Comparison of ENCODE assay signal across 8 worm cellular contexts in the genomic region with DNA sequence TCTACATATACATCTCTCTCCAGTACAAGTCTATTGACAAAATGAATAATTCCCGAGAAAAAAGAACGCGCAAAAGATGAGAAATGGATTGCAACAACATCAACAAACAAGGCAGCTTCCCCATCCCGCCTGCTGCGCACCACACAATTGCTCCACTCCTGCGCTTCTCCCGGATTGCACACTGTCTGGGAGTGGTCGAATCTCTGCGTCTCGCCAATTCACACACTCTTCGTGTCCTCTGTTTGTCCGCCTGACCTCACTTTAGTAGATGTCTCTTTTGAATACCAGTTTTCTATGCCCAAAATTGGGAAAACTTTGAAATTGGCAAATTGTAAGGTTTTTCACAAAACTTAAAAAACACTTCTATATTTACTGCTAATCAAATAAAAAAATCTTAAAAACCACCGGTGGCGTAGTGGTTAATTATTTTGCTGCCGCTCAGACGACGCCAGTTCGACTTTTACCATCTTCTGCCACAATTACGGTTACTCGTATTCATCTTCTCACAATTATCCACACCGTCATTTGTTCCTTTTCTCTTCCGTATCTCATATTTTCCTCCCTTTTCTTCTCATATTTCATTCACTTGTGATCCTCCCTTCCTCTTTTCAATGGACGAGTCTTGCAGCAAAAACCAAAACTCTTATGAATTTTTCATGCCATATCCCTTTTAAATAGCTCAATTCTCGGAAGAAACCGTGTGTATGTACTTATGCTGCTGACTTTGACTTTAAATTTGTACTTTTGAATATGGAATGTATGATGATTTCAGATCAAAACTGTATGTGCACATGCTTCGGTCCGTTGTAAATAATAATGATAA.
A peak's percentile ranks its signal among the peaks of the same experiment; 100 is the strongest.
TF ChIP-seq lines count a peak whose summit lies in the region.

A gene (plus strand): TSS at position 773 of the 823 bp plus-strand sequence.

TF ChIP-seq in whole organism, L1 larva, 84 proteins besides CTCF, POLR2A, EP300 and RAD21 (continues in another document):
- TF ChIP-seq ztf-4 (tag; optimal IDR thresholded peaks at IDR 0.05; lab: Kevin White, UChicago) (no peak), ztf-11 (tag; optimal IDR thresholded peaks at IDR 0.05; lab: Kevin White, UChicago) (no peak), snu-23 (GFP tag; optimal IDR thresholded peaks at IDR 0.05; lab: Kevin White, UChicago) (peak; percentile 14), hlh-17 (GFP tag; optimal IDR thresholded peaks at IDR 0.05; lab: Kevin White, UChicago; ENCODE audit: borderline replicate concordance) (no peak), ceh-82 (tag; optimal IDR thresholded peaks at IDR 0.05; lab: Kevin White, UChicago) (peak in 1 of 3 experiments; percentile 21), elt-2 (tag; optimal IDR thresholded peaks at IDR 0.05; lab: Kevin White, UChicago) (no peak), nhr-47 (tag; optimal IDR thresholded peaks at IDR 0.05; lab: Kevin White, UChicago) (peak; percentile 24), dpl-1 (GFP tag; optimal IDR thresholded peaks at IDR 0.05; lab: Kevin White, UChicago) (peak in 1 of 3 experiments; percentile 4), nhr-77 (tag; optimal IDR thresholded peaks at IDR 0.05; lab: Kevin White, UChicago) (no peak), tbx-2 (tag; optimal IDR thresholded peaks at IDR 0.05; lab: Kevin White, UChicago) (peak; percentile 15)

TF ChIP-seq in whole organism, L2 larva, 48 proteins besides CTCF, POLR2A, EP300 and RAD21:
- TF ChIP-seq F13H6.1 (tag; optimal IDR thresholded peaks at IDR 0.05; lab: Kevin White, UChicago): peak; percentile 58
- TF ChIP-seq nhr-129 (tag; optimal IDR thresholded peaks at IDR 0.05; lab: Kevin White, UChicago): peak; percentile 32
- peak in 1 of 2 experiments; percentile 25 for TF ChIP-seq lsy-2 (tag; optimal IDR thresholded peaks at IDR 0.05; lab: Kevin White, UChicago)
- TF ChIP-seq sma-9 (GFP tag; optimal IDR thresholded peaks at IDR 0.05; lab: Kevin White, UChicago): peak; percentile 30
- no peak for TF ChIP-seq sma-9 (tag; optimal IDR thresholded peaks at IDR 0.05; lab: Kevin White, UChicago)
- TF ChIP-seq unc-39 (tag; optimal IDR thresholded peaks at IDR 0.05; lab: Kevin White, UChicago): no peak
- TF ChIP-seq unc-55 (GFP tag; optimal IDR thresholded peaks at IDR 0.05; lab: Kevin White, UChicago): peak; percentile 39
- no peak for TF ChIP-seq gmeb-1 (tag; optimal IDR thresholded peaks at IDR 0.05; lab: Kevin White, UChicago)
- TF ChIP-seq C34F6.9 (tag; optimal IDR thresholded peaks at IDR 0.05; lab: Kevin White, UChicago): peak; percentile 41
- peak in 1 of 2 experiments; percentile 7 for TF ChIP-seq mdl-1 (tag; optimal IDR thresholded peaks at IDR 0.05; lab: Kevin White, UChicago)

TF ChIP-seq in whole organism, L3 larva, 47 proteins besides CTCF, POLR2A, EP300 and RAD21 (continues in another document):
- no peak for TF ChIP-seq nhr-11 (tag; optimal IDR thresholded peaks at IDR 0.05; lab: Kevin White, UChicago)
- peak; percentile 29 for TF ChIP-seq hmg-11 (tag; optimal IDR thresholded peaks at IDR 0.05; lab: Kevin White, UChicago)
- TF ChIP-seq unc-39 (tag; optimal IDR thresholded peaks at IDR 0.05; lab: Kevin White, UChicago): no peak
- peak; percentile 76 for TF ChIP-seq pha-4 (tag; optimal IDR thresholded peaks at IDR 0.05; lab: Kevin White, UChicago)
- TF ChIP-seq egl-27 (tag; optimal IDR thresholded peaks at IDR 0.05; lab: Kevin White, UChicago): no peak
- no peak for TF ChIP-seq jun-1 (tag; optimal IDR thresholded peaks at IDR 0.05; lab: Kevin White, UChicago)
- no peak for TF ChIP-seq egl-5 (tag; optimal IDR thresholded peaks at IDR 0.05; lab: Kevin White, UChicago)
- no peak for TF ChIP-seq ztf-11 (tag; optimal IDR thresholded peaks at IDR 0.05; lab: Kevin White, UChicago)
- no peak for TF ChIP-seq nhr-76 (tag; optimal IDR thresholded peaks at IDR 0.05; lab: Kevin White, UChicago)
- no peak for TF ChIP-seq ceh-82 (tag; optimal IDR thresholded peaks at IDR 0.05; lab: Kevin White, UChicago)
- TF ChIP-seq nfya-1 (tag; optimal IDR thresholded peaks at IDR 0.05; lab: Kevin White, UChicago; ENCODE audit: insufficient read depth): peak; percentile 55

TF ChIP-seq in whole organism, L4 larva, 104 proteins besides CTCF, POLR2A, EP300 and RAD21 (continues in another document):
- TF ChIP-seq vab-7 (GFP tag; IDR thresholded peaks at IDR 0.05; lab: Robert Waterston, UW): no peak
- TF ChIP-seq pha-4 (GFP tag; IDR thresholded peaks at IDR 0.05; lab: Robert Waterston, UW): peak; percentile 55; the same call in 1 of the 2 replicates
- no peak for TF ChIP-seq pha-4 (tag; optimal IDR thresholded peaks at IDR 0.05; lab: Kevin White, UChicago)
- peak; percentile 16 for TF ChIP-seq hlh-30 (tag; optimal IDR thresholded peaks at IDR 0.05; lab: Kevin White, UChicago; ENCODE audit: insufficient read depth)
- TF ChIP-seq fkh-10 (GFP tag; optimal IDR thresholded peaks at IDR 0.05; lab: Kevin White, UChicago): no peak
- TF ChIP-seq F44E2.7 (GFP tag; IDR thresholded peaks at IDR 0.05; lab: Robert Waterston, UW): 0 out of 2 replicates have a peak, but pooled peaks have one; percentile 47
- TF ChIP-seq lin-29 (GFP tag; IDR thresholded peaks at IDR 0.05; lab: Robert Waterston, UW): no peak
- TF ChIP-seq Y5F2A.4 (GFP tag; optimal IDR thresholded peaks at IDR 0.05; lab: Kevin White, UChicago): no peak
- peak; percentile 34; the same call in 1 of the 2 replicates for TF ChIP-seq ctbp-1 (GFP tag; IDR thresholded peaks at IDR 0.05; lab: Robert Waterston, UW)
- TF ChIP-seq aly-2 (tag; optimal IDR thresholded peaks at IDR 0.05; lab: Kevin White, UChicago): no peak

TF ChIP-seq in whole organism, late embryonic, 69 proteins besides CTCF, POLR2A, EP300 and RAD21 (continues in another document):
- TF ChIP-seq hlh-15 (tag; optimal IDR thresholded peaks at IDR 0.05; lab: Kevin White, UChicago): no peak
- TF ChIP-seq elt-2 (tag; optimal IDR thresholded peaks at IDR 0.05; lab: Kevin White, UChicago): no peak
- no peak for TF ChIP-seq tbx-7 (tag; optimal IDR thresholded peaks at IDR 0.05; lab: Kevin White, UChicago)
- peak; percentile 52 for TF ChIP-seq ceh-34 (tag; optimal IDR thresholded peaks at IDR 0.05; lab: Kevin White, UChicago)
- peak; percentile 37 for TF ChIP-seq tbx-2 (tag; optimal IDR thresholded peaks at IDR 0.05; lab: Kevin White, UChicago)
- peak; percentile 7 for TF ChIP-seq hlh-30 (tag; optimal IDR thresholded peaks at IDR 0.05; lab: Kevin White, UChicago; ENCODE audit: insufficient read depth)
- no peak for TF ChIP-seq dmd-4 (tag; optimal IDR thresholded peaks at IDR 0.05; lab: Kevin White, UChicago; ENCODE audit: borderline replicate concordance)
- TF ChIP-seq fax-1 (tag; optimal IDR thresholded peaks at IDR 0.05; lab: Kevin White, UChicago): no peak
- no peak for TF ChIP-seq elt-4 (tag; optimal IDR thresholded peaks at IDR 0.05; lab: Kevin White, UChicago)
- TF ChIP-seq ceh-18 (tag; optimal IDR thresholded peaks at IDR 0.05; lab: Kevin White, UChicago): peak; percentile 21
- no peak for TF ChIP-seq pha-4 (tag; optimal IDR thresholded peaks at IDR 0.05; lab: Kevin White, UChicago)

TF ChIP-seq in whole organism, midembryonic, 9 proteins besides CTCF, POLR2A, EP300 and RAD21:
- no peak for TF ChIP-seq tab-1 (GFP tag; IDR thresholded peaks at IDR 0.05; lab: Robert Waterston, UW)
- TF ChIP-seq cog-1 (tag; optimal IDR thresholded peaks at IDR 0.05; lab: Kevin White, UChicago): peak; percentile 44

TF ChIP-seq in whole organism, mixed stage, embryonic, 35 proteins besides CTCF, POLR2A, EP300 and RAD21 (continues in another document):
- TF ChIP-seq pha-4 (tag; optimal IDR thresholded peaks at IDR 0.05; lab: Kevin White, UChicago): peak; percentile 85
- TF ChIP-seq nhr-12 (tag; optimal IDR thresholded peaks at IDR 0.05; lab: Kevin White, UChicago): no peak
- TF ChIP-seq unc-62 (GFP tag; optimal IDR thresholded peaks at IDR 0.05; lab: Kevin White, UChicago): no peak
- peak; percentile 52 for TF ChIP-seq mls-2 (tag; optimal IDR thresholded peaks at IDR 0.05; lab: Kevin White, UChicago)
- no peak for TF ChIP-seq unc-120 (tag; optimal IDR thresholded peaks at IDR 0.05; lab: Kevin White, UChicago; ENCODE audit: poor library complexity, severe bottlenecking)
- no peak for TF ChIP-seq ceh-43 (GFP tag; optimal IDR thresholded peaks at IDR 0.05; lab: Kevin White, UChicago)
- no peak for TF ChIP-seq elt-1 (tag; optimal IDR thresholded peaks at IDR 0.05; lab: Kevin White, UChicago; ENCODE audit: borderline replicate concordance, insufficient read depth)
- TF ChIP-seq ceh-83 (GFP tag; optimal IDR thresholded peaks at IDR 0.05; lab: Kevin White, UChicago): no peak
- peak; percentile 18 for TF ChIP-seq sptf-1 (tag; optimal IDR thresholded peaks at IDR 0.05; lab: Kevin White, UChicago)
- TF ChIP-seq M03D4.4 (tag; optimal IDR thresholded peaks at IDR 0.05; lab: Kevin White, UChicago): no peak
- TF ChIP-seq lin-32 (GFP tag; optimal IDR thresholded peaks at IDR 0.05; lab: Kevin White, UChicago): no peak
- TF ChIP-seq drap-1 (GFP tag; optimal IDR thresholded peaks at IDR 0.05; lab: Kevin White, UChicago): peak; percentile 17
- peak; percentile 48 for TF ChIP-seq ces-1 (GFP tag; optimal IDR thresholded peaks at IDR 0.05; lab: Kevin White, UChicago)
- TF ChIP-seq mep-1 (tag; optimal IDR thresholded peaks at IDR 0.05; lab: Kevin White, UChicago): no peak
- TF ChIP-seq flh-1 (GFP tag; optimal IDR thresholded peaks at IDR 0.05; lab: Kevin White, UChicago): no peak

TF ChIP-seq in whole organism, young adult, 124 proteins besides CTCF, POLR2A, EP300 and RAD21 (continues in another document):
- no peak for TF ChIP-seq repo-1 (tag; optimal IDR thresholded peaks at IDR 0.05; lab: Kevin White, UChicago)
- peak; percentile 51 for TF ChIP-seq madf-6 (GFP tag; IDR thresholded peaks at IDR 0.05; lab: Robert Waterston, UW)
- peak; percentile 49 for TF ChIP-seq rpc-1 (optimal IDR thresholded peaks at IDR 0.05; lab: Kevin White, UChicago)
- peak; percentile 70 for TF ChIP-seq rpc-1 (tag; optimal IDR thresholded peaks at IDR 0.05; lab: Kevin White, UChicago)
- TF ChIP-seq dox-1 (GFP tag; IDR thresholded peaks at IDR 0.05; lab: Robert Waterston, UW): peak; percentile 37; the same call in 1 of the 2 replicates
- no peak for TF ChIP-seq somi-1 (GFP tag; optimal IDR thresholded peaks at IDR 0.05; lab: Kevin White, UChicago)
- no peak for TF ChIP-seq Y79H2A.3 (GFP tag; conservative IDR thresholded peaks at IDR 0.05; lab: Robert Waterston, UW)
- no peak for TF ChIP-seq cebp-1 (GFP tag; IDR thresholded peaks at IDR 0.05; lab: Robert Waterston, UW)
- TF ChIP-seq cebp-1 (tag; optimal IDR thresholded peaks at IDR 0.05; lab: Kevin White, UChicago): peak; percentile 25
- TF ChIP-seq snpc-4 (GFP tag; optimal IDR thresholded peaks at IDR 0.05; lab: Kevin White, UChicago): no peak
- TF ChIP-seq snpc-4 (tag; optimal IDR thresholded peaks at IDR 0.05; lab: Kevin White, UChicago): peak in 2 of 4 experiments; percentile 16 to 21
- no peak for TF ChIP-seq fkh-3 (tag; optimal IDR thresholded peaks at IDR 0.05; lab: Kevin White, UChicago)
- no peak for TF ChIP-seq dpff-1 (tag; optimal IDR thresholded peaks at IDR 0.05; lab: Kevin White, UChicago)
- no peak for TF ChIP-seq lin-35 (GFP tag; optimal IDR thresholded peaks at IDR 0.05; lab: Kevin White, UChicago)
- no peak for TF ChIP-seq sptf-2 (GFP tag; optimal IDR thresholded peaks at IDR 0.05; lab: Kevin White, UChicago)
- TF ChIP-seq ztf-6 (GFP tag; IDR thresholded peaks at IDR 0.05; lab: Robert Waterston, UW): no peak
- no peak for TF ChIP-seq madf-8 (GFP tag; conservative IDR thresholded peaks at IDR 0.05; lab: Robert Waterston, UW)
- peak; percentile 64 for TF ChIP-seq zfh-2 (GFP tag; conservative IDR thresholded peaks at IDR 0.05; lab: Robert Waterston, UW)
